Worm (Caenorhabditis elegans) whole organism, young adult: ENCODE measurements around the gene nduc-2.

Experiments
- C06A6.2 ChIP-seq: fragments of 200-800 bp; sonication (Bioruptor generic); conservative IDR thresholded peaks from 2 replicates; pipeline ENCODE4 v1.3.6; 2022; ENCODE audit warnings: missing genetic modification characterization, missing compliant biosample characterization
- D2030.7 ChIP-seq: fragments of 200-800 bp; sonication (Bioruptor generic); IDR thresholded peaks from 2 replicates; pipeline ENCODE4 v1.3.6; 2022; ENCODE audit warnings: missing genetic modification reagents, missing genetic modification characterization, missing compliant biosample characterization
- F37B4.10 ChIP-seq: fragments of 200-800 bp; sonication (Bioruptor generic); IDR thresholded peaks from 2 replicates; pipeline ENCODE4 v1.3.6; 2022; ENCODE audit warnings: missing genetic modification characterization, missing compliant biosample characterization
- Y53F4B.3 ChIP-seq: fragments of 200-800 bp; sonication (Bioruptor generic); IDR thresholded peaks from 2 replicates; pipeline ENCODE4 v1.3.6; 2022; ENCODE audit warnings: missing genetic modification reagents, missing genetic modification characterization, missing compliant biosample characterization
- ama-1 ChIP-seq, 3 experiments: fragments of 150-350 bp in 1 of 3; sonication (generic microtip) in 2 of 3; optimal IDR thresholded peaks; 2 replicates each; lab custom pipeline; 2014 to 2018; ENCODE audit warnings: missing biosample characterization in 2 of 3, missing genetic modification characterization in 2 of 3, missing genetic modification reagents in 2 of 3
- repo-1 ChIP-seq: sonication (generic microtip); optimal IDR thresholded peaks from 2 replicates; lab custom pipeline; 2017; ENCODE audit warnings: mild to moderate bottlenecking, missing genetic modification characterization, missing compliant biosample characterization
- snpc-4 ChIP-seq, 5 experiments: fragments of 150-350 bp in 1 of 5; sonication (generic microtip) in 4 of 5; optimal IDR thresholded peaks; 2 replicates each; lab custom pipeline; 2014 to 2018; ENCODE audit warnings: missing genetic modification characterization in 5 of 5, missing biosample characterization in 3 of 5, antibody characterized with exemption in 2 of 5, mild to moderate bottlenecking in 2 of 5, missing compliant biosample characterization in 2 of 5, missing genotype in 2 of 5, moderate library complexity in 2 of 5, missing genetic modification reagents in 1 of 5

- TF ChIP-seq Y53F4B.3 (GFP tag; lab: Robert Waterston, UW) = no peak
- no peak for TF ChIP-seq repo-1
- TF ChIP-seq ama-1 (optimal IDR thresholded peaks at IDR 0.05; lab: Kevin White, UChicago) = no peak
- TF ChIP-seq ama-1 (GFP tag; optimal IDR thresholded peaks at IDR 0.05; lab: Kevin White, UChicago) = no peak
- no peak for TF ChIP-seq snpc-4 (GFP tag; optimal IDR thresholded peaks at IDR 0.05; lab: Kevin White, UChicago)
- no peak for TF ChIP-seq snpc-4 (tag; optimal IDR thresholded peaks at IDR 0.05; lab: Kevin White, UChicago)
- TF ChIP-seq C06A6.2 = no peak
- TF ChIP-seq F37B4.10 = no peak
- TF ChIP-seq D2030.7 (GFP tag; lab: Robert Waterston, UW) = no peak
Measured at ce11 chrIII:2801800-2802515, 15.3 kb downstream of the nduc-2 start, which contains the start of the genes twk-45 and Y71H2AM.25.
